Worm (Caenorhabditis elegans) whole organism, young adult: ENCODE data around the gene K09C4.10.

Experiments
- F52B5.7 ChIP-seq: sonication (generic microtip); optimal IDR thresholded peaks from 2 replicates; lab custom pipeline; 2016; ENCODE audit warnings: mild to moderate bottlenecking, missing genetic modification characterization, missing compliant biosample characterization
- F55B11.4 ChIP-seq: sonication (generic microtip); optimal IDR thresholded peaks from 2 replicates; lab custom pipeline; 2016; ENCODE audit warnings: missing compliant biosample characterization, missing genetic modification characterization, borderline replicate concordance; ENCODE audit not compliant: insufficient read depth
- attf-5 ChIP-seq: fragments of 200-800 bp; sonication (Bioruptor generic); optimal IDR thresholded peaks from 2 replicates; lab custom pipeline; 2018; ENCODE audit warnings: mild to moderate bottlenecking, missing genetic modification characterization, missing compliant biosample characterization
- dox-1 ChIP-seq: fragments of 200-800 bp; sonication (Bioruptor generic); IDR thresholded peaks from 2 replicates; pipeline ENCODE4 v1.3.6; 2022; ENCODE audit warnings: missing genetic modification reagents, missing genetic modification characterization, missing compliant biosample characterization
- ets-4 ChIP-seq: fragments of 200-800 bp; sonication (Bioruptor generic); optimal IDR thresholded peaks from 2 replicates; lab custom pipeline; 2018; ENCODE audit warnings: mild to moderate bottlenecking, missing genetic modification characterization, missing compliant biosample characterization
- madf-8 ChIP-seq: fragments of 200-800 bp; sonication (Bioruptor generic); conservative IDR thresholded peaks from 2 replicates; pipeline ENCODE4 v1.3.6; 2022; ENCODE audit warnings: missing genetic modification reagents, missing genetic modification characterization, missing compliant biosample characterization
- pha-4 ChIP-seq: fragments of 150-350 bp; sonication (generic microtip); optimal IDR thresholded peaks from 2 replicates; lab custom pipeline; 2014; ENCODE audit warnings: missing biosample characterization, missing genetic modification reagents, missing genetic modification characterization
- snpc-4 ChIP-seq, 5 experiments: fragments of 150-350 bp in 1 of 5; sonication (generic microtip) in 4 of 5; optimal IDR thresholded peaks; 2 replicates each; lab custom pipeline; 2014 to 2018; ENCODE audit warnings: missing genetic modification characterization in 5 of 5, missing biosample characterization in 3 of 5, antibody characterized with exemption in 2 of 5, mild to moderate bottlenecking in 2 of 5, missing compliant biosample characterization in 2 of 5, missing genotype in 2 of 5, moderate library complexity in 2 of 5, missing genetic modification reagents in 1 of 5
- sptf-2 ChIP-seq: fragments of 200-800 bp; sonication (Bioruptor generic); optimal IDR thresholded peaks from 2 replicates; lab custom pipeline; 2018; ENCODE audit warnings: mild to moderate bottlenecking, missing genetic modification characterization, missing compliant biosample characterization
- ztf-25 ChIP-seq: fragments of 200-800 bp; sonication (Bioruptor generic); IDR thresholded peaks from 2 replicates; pipeline ENCODE4 v1.3.6; 2022; ENCODE audit warnings: missing genetic modification reagents, missing genetic modification characterization, missing compliant biosample characterization

ce11 chrX:3282306-3282705 lies 2.3 kb upstream of the K09C4.10 start, which contains the start of gene K09C4.5:
- TF ChIP-seq madf-8 (GFP tag; lab: Robert Waterston, UW): no peak
- TF ChIP-seq pha-4: no peak
- TF ChIP-seq ets-4: no peak
- TF ChIP-seq dox-1: no peak
- TF ChIP-seq ztf-25 (GFP tag; lab: Robert Waterston, UW): no peak
- no peak for TF ChIP-seq sptf-2 (GFP tag; lab: Kevin White, UChicago)
- TF ChIP-seq snpc-4 (GFP tag; optimal IDR thresholded peaks at IDR 0.05; lab: Kevin White, UChicago): no peak
- no peak for TF ChIP-seq snpc-4 (tag; optimal IDR thresholded peaks at IDR 0.05; lab: Kevin White, UChicago)
- TF ChIP-seq attf-5 (GFP tag; lab: Kevin White, UChicago): no peak
- TF ChIP-seq F52B5.7 (tag; lab: Kevin White, UChicago): no peak
- TF ChIP-seq F55B11.4 (tag; lab: Kevin White, UChicago): no peak
